Worm (Caenorhabditis elegans) whole organism, L1 larva: ENCODE results near the gene T10B10.8.

Experiments
- C16A3.4 ChIP-seq: fragments of 150-350 bp; optimal IDR thresholded peaks from 2 replicates; lab custom pipeline; 2014; ENCODE audit warnings: missing biosample characterization, missing genetic modification characterization
- ama-1 ChIP-seq: fragments of 150-350 bp; optimal IDR thresholded peaks from 2 replicates; lab custom pipeline; 2014
- egl-27 ChIP-seq, 2 experiments: fragments of 150-350 bp in 1 of 2; sonication (generic microtip); optimal IDR thresholded peaks; 3 replicates each; lab custom pipeline; 2017 to 2018; ENCODE audit warnings: missing biosample characterization in 2 of 2, missing genetic modification characterization in 2 of 2, missing genetic modification reagents in 2 of 2
- jun-1 ChIP-seq: fragments of 150-350 bp; optimal IDR thresholded peaks from 2 replicates; lab custom pipeline; 2014; ENCODE audit warnings: missing biosample characterization, missing genetic modification reagents, missing genetic modification characterization
- lin-13 ChIP-seq: fragments of 150-350 bp; optimal IDR thresholded peaks from 2 replicates; lab custom pipeline; 2014; ENCODE audit warnings: missing biosample characterization, missing genetic modification reagents, missing genetic modification characterization
- lin-39 ChIP-seq: fragments of 150-350 bp; optimal IDR thresholded peaks from 2 replicates; lab custom pipeline; 2014; ENCODE audit warnings: missing biosample characterization, missing genetic modification reagents, missing genetic modification characterization
- nhr-12 ChIP-seq: sonication (generic microtip); optimal IDR thresholded peaks from 2 replicates; lab custom pipeline; 2017; ENCODE audit warnings: missing biosample characterization, missing genetic modification characterization
- nhr-77 ChIP-seq: fragments of 150-350 bp; optimal IDR thresholded peaks from 2 replicates; lab custom pipeline; 2014; ENCODE audit warnings: missing biosample characterization, missing genetic modification characterization
- nhr-84 ChIP-seq: sonication (generic microtip); optimal IDR thresholded peaks from 2 replicates; lab custom pipeline; 2017; ENCODE audit warnings: missing biosample characterization, missing genetic modification characterization
- sup-37 ChIP-seq: fragments of 200-800 bp; sonication (Bioruptor generic); optimal IDR thresholded peaks from 2 replicates; lab custom pipeline; 2018; ENCODE audit warnings: mild to moderate bottlenecking, missing genetic modification characterization, missing compliant biosample characterization
- unc-98 ChIP-seq: fragments of 200-800 bp; sonication (Bioruptor generic); IDR thresholded peaks from 2 replicates; pipeline ENCODE4 v1.3.6; 2022; ENCODE audit warnings: missing genetic modification characterization, missing compliant biosample characterization
- xbp-1 ChIP-seq: sonication (generic microtip); optimal IDR thresholded peaks from 2 replicates; lab custom pipeline; 2016; ENCODE audit warnings: missing genetic modification characterization, missing compliant biosample characterization

DNA sequence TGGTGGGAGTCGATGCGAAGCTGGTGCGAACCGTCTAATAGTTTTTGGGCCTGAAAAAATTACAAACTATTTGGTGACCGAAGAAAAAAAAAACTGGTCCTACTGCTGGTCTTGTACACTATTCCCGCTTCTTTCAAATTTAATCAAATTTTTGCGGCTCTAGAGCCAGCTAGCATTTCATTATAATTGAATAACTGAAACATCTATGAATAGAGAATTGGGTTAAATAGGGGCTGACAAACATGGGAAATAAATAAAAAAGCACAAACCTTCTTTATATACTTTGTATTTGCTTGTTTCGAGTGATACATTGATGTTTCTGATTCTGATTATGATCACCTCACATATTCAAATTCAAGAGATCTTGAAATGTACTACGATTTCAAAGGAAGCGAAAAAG is 40.9 kb downstream of the T10B10.8 start:
- no peak for TF ChIP-seq lin-39 (tag; lab: Kevin White, UChicago)
- TF ChIP-seq ama-1 (lab: Kevin White, UChicago), result no peak
- no peak for TF ChIP-seq unc-98 (GFP tag; lab: Robert Waterston, UW)
- TF ChIP-seq sup-37 (GFP tag; lab: Kevin White, UChicago), result no peak
- TF ChIP-seq nhr-77 (tag; lab: Kevin White, UChicago), result no peak
- no peak for TF ChIP-seq xbp-1
- no peak for TF ChIP-seq lin-13
- no peak for TF ChIP-seq nhr-84 (tag; lab: Kevin White, UChicago)
- no peak for TF ChIP-seq jun-1 (tag; lab: Kevin White, UChicago)
- TF ChIP-seq nhr-12 (tag; lab: Kevin White, UChicago), result no peak
- TF ChIP-seq C16A3.4 (tag; lab: Kevin White, UChicago), result no peak
- TF ChIP-seq egl-27 (tag; optimal IDR thresholded peaks at IDR 0.05; lab: Kevin White, UChicago), result no peak
